Worm (Caenorhabditis elegans): ENCODE data around the gene scrm-5.

- TF ChIP-seq ref-1 (GFP tag; conservative IDR thresholded peaks at IDR 0.05) (no peak), tab-1 (GFP tag; IDR thresholded peaks at IDR 0.05) (no peak), T22C8.4 (GFP tag; IDR thresholded peaks at IDR 0.05) (no peak), klf-2 (GFP tag; conservative IDR thresholded peaks at IDR 0.05) (no peak), flt-1 (GFP tag; IDR thresholded peaks at IDR 0.05) (no peak), ztf-29 (GFP tag; IDR thresholded peaks at IDR 0.05) (no peak), med-1 (GFP tag; optimal IDR thresholded peaks at IDR 0.05; ENCODE audit: insufficient read depth) (no peak), cog-1 (tag; optimal IDR thresholded peaks at IDR 0.05) (no peak)
Observed at ce11 chrIV:4152143-4152542, 10.1 kb upstream of the scrm-5 start, which contains the start of the genes K08D10.10 and R07C12.1.
